Fruit fly (Drosophila melanogaster) whole organism, adult: ENCODE measurements around the gene CG10286.

Experiments
- CG11617 ChIP-seq: fragments of 200-800 bp; sonication (Bioruptor generic); optimal IDR thresholded peaks from 2 replicates; lab custom pipeline; 2017; ENCODE audit warnings: mild to moderate bottlenecking, missing biosample characterization, missing genetic modification reagents, missing genetic modification characterization
- CG12768 ChIP-seq: fragments of 200-800 bp; sonication (Bioruptor generic); optimal IDR thresholded peaks from 2 replicates; lab custom pipeline; 2017; ENCODE audit warnings: missing biosample characterization, missing genetic modification characterization, mild to moderate bottlenecking, moderate library complexity, missing genetic modification reagents
- CG1620 ChIP-seq: fragments of 200-800 bp; sonication (Bioruptor generic); optimal IDR thresholded peaks from 2 replicates; lab custom pipeline; 2016; ENCODE audit warnings: missing biosample characterization, missing genetic modification characterization
- CG33017 ChIP-seq: fragments of 200-800 bp; sonication (Bioruptor generic); optimal IDR thresholded peaks from 2 replicates; lab custom pipeline; 2018; ENCODE audit warnings: missing biosample characterization, mild to moderate bottlenecking, missing genetic modification characterization, moderate library complexity
- CG7045 ChIP-seq: fragments of 200-800 bp; sonication (Bioruptor generic); optimal IDR thresholded peaks from 2 replicates; lab custom pipeline; 2017; ENCODE audit warnings: missing biosample characterization, mild to moderate bottlenecking, missing genetic modification characterization
- CG7101 ChIP-seq: fragments of 200-800 bp; sonication (Bioruptor generic); optimal IDR thresholded peaks from 2 replicates; lab custom pipeline; 2018; ENCODE audit warnings: missing biosample characterization, mild to moderate bottlenecking, missing genetic modification characterization, moderate library complexity
- Crg-1 ChIP-seq: fragments of 200-800 bp; sonication (Bioruptor generic); optimal IDR thresholded peaks from 2 replicates; lab custom pipeline; 2016; ENCODE audit warnings: missing biosample characterization, missing genetic modification characterization
- Mnt ChIP-seq: fragments of 200-800 bp; sonication (Bioruptor generic); optimal IDR thresholded peaks from 2 replicates; lab custom pipeline; 2016; ENCODE audit warnings: missing biosample characterization, mild to moderate bottlenecking, missing genetic modification characterization
- cnc ChIP-seq, 2 experiments: fragments of >200 bp; optimal IDR thresholded peaks; 2 replicates each; lab custom pipeline; 2017
- kay ChIP-seq: fragments of 200-800 bp; sonication (Bioruptor generic); peaks from one replicate; lab custom pipeline; 2016; ENCODE audit warnings: missing biosample characterization, missing genetic modification characterization, borderline replicate concordance
- ovo ChIP-seq: fragments of 200-800 bp; sonication (Bioruptor generic); optimal IDR thresholded peaks from 2 replicates; lab custom pipeline; 2016; ENCODE audit warnings: missing biosample characterization, missing genetic modification characterization
- pad ChIP-seq: fragments of 200-800 bp; sonication (Bioruptor generic); optimal IDR thresholded peaks from 3 replicates; lab custom pipeline; 2017; ENCODE audit warnings: missing biosample characterization, missing genetic modification characterization, mild to moderate bottlenecking, moderate library complexity, missing genetic modification reagents
- toe ChIP-seq: fragments of 200-800 bp; sonication (Bioruptor generic); optimal IDR thresholded peaks from 2 replicates; lab custom pipeline; 2016; ENCODE audit warnings: missing biosample characterization, missing genetic modification characterization

- TF ChIP-seq CG33017 (tag; lab: Kevin White, UChicago) (peak; percentile 42), CG12768 (GFP tag; lab: Kevin White, UChicago) (peak; percentile 27), pad (GFP tag; lab: Kevin White, UChicago) (no peak), cnc (optimal IDR thresholded peaks at IDR 0.05; lab: Kevin White, UChicago) (no peak), kay (GFP tag; lab: Kevin White, UChicago) (no peak), CG7101 (peak; percentile 54), CG7045 (GFP tag; lab: Kevin White, UChicago) (no peak), Crg-1 (no peak), CG1620 (peak; percentile 16), Mnt (GFP tag; lab: Kevin White, UChicago) (peak; percentile 54), toe (GFP tag; lab: Kevin White, UChicago) (peak; percentile 67), ovo (GFP tag; lab: Kevin White, UChicago) (peak; percentile 50), CG11617 (GFP tag; lab: Kevin White, UChicago) (peak; percentile 15)
Observed at dm6 chr3R:6405674-6406565, 37.2 kb downstream of the CG10286 start, which contains the start of gene Dmtn.
